Worm (Caenorhabditis elegans): Measurements from ENCODE around the gene mtg-1.

Gene mtg-1

DNA sequence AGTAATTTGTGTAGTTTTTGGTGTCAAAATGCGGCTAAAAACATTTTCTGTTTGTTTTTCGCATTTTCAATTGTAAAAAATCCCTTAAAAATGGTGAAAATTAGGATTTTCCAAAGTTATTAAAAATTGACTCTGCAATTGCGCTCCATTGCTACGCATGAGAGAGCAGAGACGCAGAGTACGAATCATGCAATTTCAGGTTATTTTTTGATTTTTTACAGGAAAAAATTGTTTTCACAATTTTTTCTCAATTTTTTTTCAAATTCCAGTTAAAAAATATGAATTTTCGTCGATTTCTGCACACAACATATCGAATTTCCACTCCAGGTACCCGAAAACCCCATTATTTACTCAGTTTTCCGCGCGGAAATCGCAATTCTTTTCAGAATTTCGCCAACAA is at the start of gene mtg-1:
Gene mtg-1 (plus strand): TSS at position 160 of the 400 bp plus-strand sequence.
- TF ChIP-seq gmeb-1 (tag; optimal IDR thresholded peaks at IDR 0.05) = peak; percentile 42
- no peak for TF ChIP-seq sma-9 (GFP tag; optimal IDR thresholded peaks at IDR 0.05)
- TF ChIP-seq sma-9 (tag; optimal IDR thresholded peaks at IDR 0.05) = no peak
- peak; percentile 64 for TF ChIP-seq unc-55 (GFP tag; optimal IDR thresholded peaks at IDR 0.05)
- peak; percentile 8 for TF ChIP-seq nhr-129 (tag; optimal IDR thresholded peaks at IDR 0.05)
- peak in 1 of 2 experiments; percentile 50 for TF ChIP-seq lsy-2 (tag; optimal IDR thresholded peaks at IDR 0.05)
- no peak for TF ChIP-seq dmd-4 (tag; optimal IDR thresholded peaks at IDR 0.05)
- no peak for TF ChIP-seq nhr-23 (tag; optimal IDR thresholded peaks at IDR 0.05)
- no peak for TF ChIP-seq skn-1 (tag; optimal IDR thresholded peaks at IDR 0.05)
- no peak for TF ChIP-seq alr-1 (tag; optimal IDR thresholded peaks at IDR 0.05)
- TF ChIP-seq zag-1 (tag; optimal IDR thresholded peaks at IDR 0.05) = no peak
- no peak for TF ChIP-seq nhr-11 (tag; optimal IDR thresholded peaks at IDR 0.05)
- no peak for TF ChIP-seq lin-11 (tag; optimal IDR thresholded peaks at IDR 0.05)
- TF ChIP-seq snpc-4 (tag; optimal IDR thresholded peaks at IDR 0.05) = no peak
- TF ChIP-seq nhr-10 (tag; optimal IDR thresholded peaks at IDR 0.05) = no peak
- no peak for TF ChIP-seq Y55F3AM.14 (GFP tag; optimal IDR thresholded peaks at IDR 0.05)
- TF ChIP-seq nhr-21 (tag; optimal IDR thresholded peaks at IDR 0.05) = no peak
- peak; percentile 31 for TF ChIP-seq lin-13 (GFP tag; optimal IDR thresholded peaks at IDR 0.05)
- TF ChIP-seq nhr-237 (tag; optimal IDR thresholded peaks at IDR 0.05) = no peak
- no peak for TF ChIP-seq elt-1 (tag; optimal IDR thresholded peaks at IDR 0.05)
- TF ChIP-seq ztf-11 (tag; optimal IDR thresholded peaks at IDR 0.05) = no peak
- no peak for TF ChIP-seq unc-62 (GFP tag; optimal IDR thresholded peaks at IDR 0.05)
- peak; percentile 58 for TF ChIP-seq C34F6.9 (tag; optimal IDR thresholded peaks at IDR 0.05)
- TF ChIP-seq ZK546.5 (tag; optimal IDR thresholded peaks at IDR 0.05) = no peak
- TF ChIP-seq peb-1 (tag; optimal IDR thresholded peaks at IDR 0.05) = no peak
- no peak for TF ChIP-seq lin-39 (tag; optimal IDR thresholded peaks at IDR 0.05)
- TF ChIP-seq sem-4 (tag; optimal IDR thresholded peaks at IDR 0.05) = no peak
- TF ChIP-seq F13H6.1 (tag; optimal IDR thresholded peaks at IDR 0.05) = no peak

DNA sequence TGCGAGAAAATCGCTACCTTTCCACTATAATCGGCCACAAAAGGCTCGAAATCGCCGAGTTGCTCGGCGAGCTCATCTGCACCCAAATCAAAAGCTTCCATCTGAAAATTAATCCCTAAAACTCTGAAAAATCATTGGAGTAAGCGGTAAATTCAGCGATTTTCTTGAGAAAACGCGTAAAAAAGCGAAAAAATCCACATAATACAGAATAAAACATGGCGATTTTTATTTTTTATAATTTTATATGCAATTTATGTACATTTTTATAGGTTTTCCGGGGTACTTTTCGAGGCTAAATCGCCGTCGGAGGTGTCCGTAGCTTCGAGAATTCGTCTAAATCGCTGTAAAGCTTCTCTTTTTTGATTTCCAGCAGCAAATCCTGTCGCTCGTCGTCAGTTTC is 38.3 kb upstream of the mtg-1 start, which contains the start of gene Y82E9BR.19:
Gene Y82E9BR.19 (minus strand): TSS at position 101 of the 400 bp plus-strand sequence.
- no peak for TF ChIP-seq Y55F3AM.14 (GFP tag; optimal IDR thresholded peaks at IDR 0.05)
- no peak for TF ChIP-seq nhr-21 (tag; optimal IDR thresholded peaks at IDR 0.05)
- no peak for TF ChIP-seq C34F6.9 (tag; optimal IDR thresholded peaks at IDR 0.05)
- no peak for TF ChIP-seq unc-39 (tag; optimal IDR thresholded peaks at IDR 0.05)
- no peak for TF ChIP-seq crh-2 (tag; optimal IDR thresholded peaks at IDR 0.05)
- no peak for TF ChIP-seq mab-5 (tag; optimal IDR thresholded peaks at IDR 0.05)
- no peak for TF ChIP-seq aly-2 (tag; optimal IDR thresholded peaks at IDR 0.05)
- TF ChIP-seq lin-11 (tag; optimal IDR thresholded peaks at IDR 0.05) = no peak
- no peak for TF ChIP-seq nhr-12 (tag; optimal IDR thresholded peaks at IDR 0.05)
- no peak for TF ChIP-seq gmeb-1 (tag; optimal IDR thresholded peaks at IDR 0.05)
- no peak for TF ChIP-seq blmp-1 (tag; optimal IDR thresholded peaks at IDR 0.05; ENCODE audit: insufficient read depth)
- TF ChIP-seq nhr-129 (tag; optimal IDR thresholded peaks at IDR 0.05) = no peak

DNA sequence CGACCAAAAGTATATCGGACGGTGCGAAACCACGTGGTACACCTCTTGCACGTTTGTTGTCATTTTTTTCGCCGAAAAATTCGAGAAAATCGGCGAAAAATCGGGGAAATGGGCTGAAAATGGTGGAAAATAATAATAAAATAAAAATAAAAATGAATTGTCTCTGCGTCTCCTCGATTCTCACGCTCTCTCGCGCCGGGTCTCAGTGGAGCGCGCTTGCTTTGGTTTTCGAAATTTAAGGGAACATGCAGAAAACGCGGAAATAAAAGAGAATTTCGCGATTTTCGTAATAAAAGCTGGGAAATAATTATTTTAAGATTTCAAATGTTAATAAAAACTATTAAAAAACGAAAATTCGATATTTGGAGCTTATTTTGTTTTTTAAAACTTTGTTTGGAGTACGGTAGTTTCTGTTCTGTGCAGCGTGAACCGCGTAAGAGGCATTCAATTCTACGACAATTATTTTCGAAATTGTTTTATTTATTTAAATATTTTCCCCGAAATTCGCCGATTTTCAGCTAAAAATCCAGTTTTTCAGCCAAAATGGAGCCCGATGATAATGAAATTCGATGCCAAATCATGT is 37.6 kb upstream of the mtg-1 start, which contains the start of the genes ave-1 and M01G5.1:
Gene ave-1 (minus strand): TSS at position 113 of the 583 bp plus-strand sequence.
Gene M01G5.1 (plus strand): TSS at position 539 of the 583 bp plus-strand sequence.
- TF ChIP-seq lsy-2 (tag; optimal IDR thresholded peaks at IDR 0.05) = peak in 1 of 2 experiments; percentile 72
- TF ChIP-seq sma-9 (GFP tag; optimal IDR thresholded peaks at IDR 0.05) = no peak
- no peak for TF ChIP-seq sma-9 (tag; optimal IDR thresholded peaks at IDR 0.05)
- peak; percentile 58 for TF ChIP-seq unc-55 (GFP tag; optimal IDR thresholded peaks at IDR 0.05)
- no peak for TF ChIP-seq nhr-25 (tag; optimal IDR thresholded peaks at IDR 0.05)
- no peak for TF ChIP-seq skn-1 (tag; optimal IDR thresholded peaks at IDR 0.05)
- no peak for TF ChIP-seq lin-11 (tag; optimal IDR thresholded peaks at IDR 0.05)
- no peak for TF ChIP-seq nhr-12 (tag; optimal IDR thresholded peaks at IDR 0.05)
- TF ChIP-seq lin-13 (GFP tag; optimal IDR thresholded peaks at IDR 0.05) = peak; percentile 30
- peak; percentile 63 for TF ChIP-seq C34F6.9 (tag; optimal IDR thresholded peaks at IDR 0.05)
- no peak for TF ChIP-seq mbf-1 (tag; optimal IDR thresholded peaks at IDR 0.05)
- peak; percentile 17 for TF ChIP-seq gmeb-1 (tag; optimal IDR thresholded peaks at IDR 0.05)

- TF ChIP-seq elt-3 (tag; optimal IDR thresholded peaks at IDR 0.05) (no peak), ZK546.5 (tag; optimal IDR thresholded peaks at IDR 0.05) (no peak), fos-1 (tag; optimal IDR thresholded peaks at IDR 0.05) (no peak)
These were observed 25.3 kb upstream of the mtg-1 start for ce11 chrIII:1508244-1508643.
